Worm (Caenorhabditis elegans): ENCODE data around the gene irld-2.

- no peak for TF ChIP-seq him-1 (tag; optimal IDR thresholded peaks at IDR 0.05)
- TF ChIP-seq dao-5 (tag; optimal IDR thresholded peaks at IDR 0.05), result no peak
Measured at ce11 chrX:13396550-13397023, 1.7 kb upstream of the irld-2 start, which contains the start of gene F02C12.3.

Data from whole organism, L4/young adult.